Fruit fly (Drosophila melanogaster) whole organism, embryonic: ENCODE measurements around the gene CG2493.
A peak's percentile ranks its signal among the peaks of the same experiment; 100 is the strongest.

Experiments
- Atf6 ChIP-seq: fragments of 200-800 bp; sonication (Bioruptor generic); IDR thresholded peaks from 2 replicates; pipeline ENCODE4 v1.3.6; 2022; ENCODE audit warnings: missing biosample characterization, missing genetic modification characterization
- CG10147 ChIP-seq: fragments of 200-800 bp; sonication (Bioruptor generic); optimal IDR thresholded peaks from 2 replicates; lab custom pipeline; 2019; ENCODE audit warnings: missing biosample characterization, mild to moderate bottlenecking, missing genetic modification characterization, moderate library complexity
- CG10321 ChIP-seq: fragments of 200-800 bp; sonication (Bioruptor generic); IDR thresholded peaks from 2 replicates; pipeline ENCODE4 v1.3.6; 2022; ENCODE audit warnings: missing biosample characterization, missing genetic modification characterization
- CG10979 ChIP-seq: fragments of 200-800 bp; sonication (Bioruptor generic); optimal IDR thresholded peaks from 2 replicates; lab custom pipeline; 2018; ENCODE audit warnings: missing biosample characterization, mild to moderate bottlenecking, missing genetic modification characterization, moderate library complexity
- CG12769 ChIP-seq: fragments of 200-800 bp; sonication (Bioruptor generic); optimal IDR thresholded peaks from 2 replicates; lab custom pipeline; 2019; ENCODE audit warnings: missing biosample characterization, mild to moderate bottlenecking, missing genetic modification characterization, moderate library complexity
- CG1792 ChIP-seq: fragments of 200-800 bp; sonication (Bioruptor generic); optimal IDR thresholded peaks from 2 replicates; lab custom pipeline; 2016; ENCODE audit warnings: missing biosample characterization, missing genetic modification characterization
- CG18619 ChIP-seq: fragments of 200-800 bp; sonication (Bioruptor generic); optimal IDR thresholded peaks from 3 replicates; lab custom pipeline; 2017; ENCODE audit warnings: missing biosample characterization, mild to moderate bottlenecking, missing genetic modification characterization
- CG2129 ChIP-seq: fragments of 200-800 bp; sonication (Bioruptor generic); IDR thresholded peaks from 2 replicates; pipeline ENCODE4 v1.3.6; 2022; ENCODE audit warnings: missing biosample characterization, missing genetic modification characterization; ENCODE audit not compliant: partially characterized antibody
- CG3065 ChIP-seq: fragments of 200-800 bp; sonication (Bioruptor generic); optimal IDR thresholded peaks from 2 replicates; lab custom pipeline; 2016; ENCODE audit warnings: missing biosample characterization, missing genetic modification characterization
- CG31441 ChIP-seq: fragments of 200-800 bp; sonication (Bioruptor generic); IDR thresholded peaks from 2 replicates; pipeline ENCODE4 v1.3.6; 2022; ENCODE audit warnings: missing biosample characterization, missing genetic modification characterization
- CG34422 ChIP-seq: fragments of 200-800 bp; sonication (Bioruptor generic); IDR thresholded peaks from 3 replicates; pipeline ENCODE4 v1.3.6; 2022; ENCODE audit warnings: missing biosample characterization, missing genetic modification characterization
- CG4328 ChIP-seq: fragments of 200-800 bp; sonication (Bioruptor generic); optimal IDR thresholded peaks from 3 replicates; lab custom pipeline; 2017; ENCODE audit warnings: missing biosample characterization, missing genetic modification reagents, missing genetic modification characterization
- CG5180 ChIP-seq: fragments of 200-800 bp; sonication (Bioruptor generic); optimal IDR thresholded peaks from 3 replicates; lab custom pipeline; 2017; ENCODE audit warnings: missing biosample characterization, missing genetic modification characterization, mild to moderate bottlenecking, moderate library complexity, missing genetic modification reagents
- CG6654 ChIP-seq: fragments of 200-800 bp; sonication (Bioruptor generic); optimal IDR thresholded peaks from 2 replicates; lab custom pipeline; 2017; ENCODE audit warnings: missing biosample characterization, mild to moderate bottlenecking, missing genetic modification characterization
- CG6765 ChIP-seq: fragments of 200-800 bp; sonication (Bioruptor generic); optimal IDR thresholded peaks from 3 replicates; lab custom pipeline; 2017; ENCODE audit warnings: missing biosample characterization, mild to moderate bottlenecking, missing genetic modification characterization
- CG7745 ChIP-seq: fragments of 200-800 bp; sonication (Bioruptor generic); optimal IDR thresholded peaks from 2 replicates; lab custom pipeline; 2018; ENCODE audit warnings: missing biosample characterization, mild to moderate bottlenecking, missing genetic modification characterization, moderate library complexity
- CG8281 ChIP-seq: fragments of 200-800 bp; sonication (Bioruptor generic); optimal IDR thresholded peaks from 2 replicates; lab custom pipeline; 2018; ENCODE audit warnings: missing biosample characterization, mild to moderate bottlenecking, missing genetic modification characterization, moderate library complexity
- D19B ChIP-seq: fragments of 200-800 bp; sonication (Bioruptor generic); optimal IDR thresholded peaks from 2 replicates; lab custom pipeline; 2017; ENCODE audit warnings: missing biosample characterization, mild to moderate bottlenecking, missing genetic modification characterization
- Dbx ChIP-seq: fragments of 200-800 bp; sonication (Bioruptor generic); IDR thresholded peaks from 3 replicates; pipeline ENCODE4 v1.3.6; 2022; ENCODE audit warnings: missing biosample characterization, missing genetic modification characterization
- Doc3 ChIP-seq: fragments of 200-800 bp; sonication (Bioruptor generic); IDR thresholded peaks from 3 replicates; pipeline ENCODE4 v1.3.6; 2022; ENCODE audit warnings: missing biosample characterization, missing genetic modification characterization; ENCODE audit not compliant: partially characterized antibody
- Drgx ChIP-seq: fragments of 200-800 bp; sonication (Bioruptor generic); IDR thresholded peaks from 2 replicates; pipeline ENCODE4 v1.3.6; 2022; ENCODE audit warnings: missing biosample characterization, missing genetic modification characterization
- Fer1 ChIP-seq: fragments of 200-800 bp; sonication (Bioruptor generic); optimal IDR thresholded peaks from 2 replicates; lab custom pipeline; 2017; ENCODE audit warnings: missing biosample characterization, mild to moderate bottlenecking, missing genetic modification characterization
- HLH4C ChIP-seq: fragments of 200-800 bp; sonication (Bioruptor generic); IDR thresholded peaks from 3 replicates; pipeline ENCODE4 v1.3.6; 2022; ENCODE audit warnings: missing biosample characterization, missing genetic modification characterization; ENCODE audit not compliant: partially characterized antibody
- HLHmδ ChIP-seq: fragments of 200-800 bp; sonication (Bioruptor generic); optimal IDR thresholded peaks from 2 replicates; lab custom pipeline; 2018; ENCODE audit warnings: missing biosample characterization, mild to moderate bottlenecking, missing genetic modification characterization, moderate library complexity
- Mad ChIP-seq: fragments of 200-800 bp; sonication (Bioruptor generic); optimal IDR thresholded peaks from 2 replicates; lab custom pipeline; 2016; ENCODE audit warnings: missing biosample characterization, missing genetic modification characterization
- Meics ChIP-seq: fragments of 200-800 bp; sonication (Bioruptor generic); optimal IDR thresholded peaks from 2 replicates; lab custom pipeline; 2017; ENCODE audit warnings: missing biosample characterization, mild to moderate bottlenecking, missing genetic modification characterization
- NfI ChIP-seq: fragments of 200-800 bp; sonication (Bioruptor generic); optimal IDR thresholded peaks from 3 replicates; lab custom pipeline; 2018; ENCODE audit warnings: missing biosample characterization, mild to moderate bottlenecking, missing genetic modification characterization, moderate library complexity
- Ptx1 ChIP-seq: fragments of 200-800 bp; sonication (Bioruptor generic); IDR thresholded peaks from 2 replicates; pipeline ENCODE4 v1.3.6; 2022; ENCODE audit warnings: missing biosample characterization, missing genetic modification characterization
- Rx ChIP-seq: fragments of 200-800 bp; sonication (Bioruptor generic); IDR thresholded peaks from 2 replicates; pipeline ENCODE4 v1.3.6; 2022; ENCODE audit warnings: missing biosample characterization, missing genetic modification characterization
- Scr ChIP-seq: fragments of 200-800 bp; sonication (Bioruptor generic); IDR thresholded peaks from 2 replicates; pipeline ENCODE4 v1.3.6; 2022; ENCODE audit warnings: missing biosample characterization, missing genetic modification characterization; ENCODE audit not compliant: partially characterized antibody
- Side ChIP-seq: fragments of 200-800 bp; sonication (Bioruptor generic); optimal IDR thresholded peaks from 2 replicates; lab custom pipeline; 2016; ENCODE audit warnings: missing biosample characterization, missing genetic modification characterization
- Sox100B ChIP-seq: fragments of 200-800 bp; sonication (Bioruptor generic); optimal IDR thresholded peaks from 3 replicates; lab custom pipeline; 2018; ENCODE audit warnings: missing biosample characterization, mild to moderate bottlenecking, missing genetic modification characterization
- YL-1 ChIP-seq: fragments of 200-800 bp; sonication (Bioruptor generic); optimal IDR thresholded peaks from 3 replicates; lab custom pipeline; 2017; ENCODE audit warnings: missing biosample characterization, mild to moderate bottlenecking, missing genetic modification characterization
- aop ChIP-seq: fragments of 200-800 bp; sonication (Bioruptor generic); IDR thresholded peaks from 2 replicates; pipeline ENCODE4 v1.3.6; 2022; ENCODE audit warnings: missing biosample characterization, missing genetic modification characterization
- bigmax ChIP-seq: fragments of 200-800 bp; sonication (Bioruptor generic); optimal IDR thresholded peaks from 2 replicates; lab custom pipeline; 2018; ENCODE audit warnings: missing biosample characterization, mild to moderate bottlenecking, missing genetic modification characterization
- eyg ChIP-seq: fragments of 200-800 bp; sonication (Bioruptor generic); optimal IDR thresholded peaks from 3 replicates; lab custom pipeline; 2016; ENCODE audit warnings: missing biosample characterization, missing genetic modification characterization
- ftz-f1 ChIP-seq: fragments of 200-800 bp; sonication (Bioruptor generic); optimal IDR thresholded peaks from 2 replicates; lab custom pipeline; 2016; ENCODE audit warnings: missing biosample characterization, missing genetic modification characterization
- gro ChIP-seq: fragments of 200-800 bp; sonication (Bioruptor generic); optimal IDR thresholded peaks from 2 replicates; lab custom pipeline; 2016; ENCODE audit warnings: missing biosample characterization, missing genetic modification characterization
- knrl ChIP-seq: fragments of 200-800 bp; sonication (Bioruptor generic); IDR thresholded peaks from 3 replicates; pipeline ENCODE4 v1.3.6; 2022; ENCODE audit warnings: missing biosample characterization, missing genetic modification characterization; ENCODE audit not compliant: partially characterized antibody
- lmd ChIP-seq: fragments of 200-800 bp; sonication (Bioruptor generic); IDR thresholded peaks from 2 replicates; pipeline ENCODE4 v1.3.6; 2022; ENCODE audit warnings: missing biosample characterization, missing genetic modification characterization
- mam ChIP-seq: fragments of 200-800 bp; sonication (Bioruptor generic); optimal IDR thresholded peaks from 3 replicates; lab custom pipeline; 2016; ENCODE audit warnings: missing biosample characterization, missing genetic modification characterization
- nerfin-2 ChIP-seq: fragments of 200-800 bp; sonication (Bioruptor generic); IDR thresholded peaks from 2 replicates; pipeline ENCODE4 v1.3.6; 2022; ENCODE audit warnings: missing biosample characterization, missing genetic modification characterization; ENCODE audit not compliant: partially characterized antibody
- prd ChIP-seq, 3 experiments: fragments of >200 bp in 2 of 3; fragments of 200-800 bp in 1 of 3; sonication (Bioruptor generic) in 1 of 3; optimal IDR thresholded peaks in 2 of 3; IDR thresholded peaks in 1 of 3; 2 replicates in 2 of 3; 3 replicates in 1 of 3; pipeline versions ENCODE4 v1.3.6 to Lab custom; 2017 to 2022; ENCODE audit warnings: missing biosample characterization in 1 of 3, missing genetic modification characterization in 1 of 3
- scrt ChIP-seq: fragments of 200-800 bp; sonication (Bioruptor generic); optimal IDR thresholded peaks from 2 replicates; lab custom pipeline; 2018; ENCODE audit warnings: missing biosample characterization, mild to moderate bottlenecking, missing genetic modification characterization, moderate library complexity
- slbo ChIP-seq: fragments of 200-800 bp; sonication (Bioruptor generic); IDR thresholded peaks from 2 replicates; pipeline ENCODE4 v1.3.6; 2022; ENCODE audit warnings: missing biosample characterization, missing genetic modification characterization
- tgo ChIP-seq: fragments of 200-800 bp; sonication (Bioruptor generic); IDR thresholded peaks from 3 replicates; pipeline ENCODE4 v1.3.6; 2022; ENCODE audit warnings: missing biosample characterization, missing genetic modification characterization
- tin ChIP-seq: fragments of 200-800 bp; sonication (Bioruptor generic); optimal IDR thresholded peaks from 3 replicates; lab custom pipeline; 2016; ENCODE audit warnings: missing biosample characterization, missing genetic modification characterization
- trh ChIP-seq: fragments of 200-800 bp; sonication (Bioruptor generic); optimal IDR thresholded peaks from 2 replicates; lab custom pipeline; 2016; ENCODE audit warnings: missing biosample characterization, missing genetic modification characterization
- vvl ChIP-seq: fragments of 200-800 bp; sonication (Bioruptor generic); IDR thresholded peaks from 2 replicates; pipeline ENCODE4 v1.3.6; 2022; ENCODE audit warnings: missing biosample characterization, missing genetic modification characterization

CG2493 gene

dm6 chr2L:20417597-20418286 lies 45.5 kb downstream of the CG2493 start (continued):
- TF ChIP-seq slbo (GFP tag; lab: Robert Waterston, UW) (peak; percentile 52; the same call in 1 of the 2 replicates), CG8281 (tag; lab: Kevin White, UChicago) (no peak), Ptx1 (no peak), gro (GFP tag; lab: Kevin White, UChicago) (no peak), Doc3 (GFP tag; lab: Robert Waterston, UW) (no peak), Atf6 (GFP tag; lab: Robert Waterston, UW) (peak; percentile 24; the same call in 1 of the 2 replicates), Dbx (peak; percentile 42; the same call in 1 of the 3 replicates), Scr (GFP tag; lab: Robert Waterston, UW) (no peak), YL-1 (GFP tag; lab: Kevin White, UChicago) (no peak), Mad (GFP tag; lab: Kevin White, UChicago) (no peak), nerfin-2 (GFP tag; lab: Robert Waterston, UW) (no peak), CG6654 (GFP tag; lab: Kevin White, UChicago) (no peak), Drgx (no peak), Meics (GFP tag; lab: Kevin White, UChicago) (peak; percentile 39), CG2129 (GFP tag; lab: Robert Waterston, UW) (no peak), vvl (GFP tag; lab: Robert Waterston, UW) (peak; percentile 45), Fer1 (GFP tag; lab: Kevin White, UChicago) (no peak), eyg (GFP tag; lab: Kevin White, UChicago) (no peak), CG5180 (GFP tag; lab: Kevin White, UChicago) (no peak), ftz-f1 (peak; percentile 84), prd (optimal IDR thresholded peaks at IDR 0.05; lab: Kevin White, UChicago) (no peak), prd (GFP tag; IDR thresholded peaks at IDR 0.05; lab: Robert Waterston, UW) (peak; percentile 29; the same call in 1 of the 3 replicates), knrl (GFP tag; lab: Robert Waterston, UW) (no peak), CG10979 (no peak), CG10147 (GFP tag; lab: Kevin White, UChicago) (no peak), aop (no peak), CG31441 (no peak), D19B (GFP tag; lab: Kevin White, UChicago) (no peak), HLHmδ (GFP tag; lab: Kevin White, UChicago) (no peak), CG3065 (GFP tag; lab: Kevin White, UChicago) (no peak), mam (GFP tag; lab: Kevin White, UChicago) (peak; percentile 13), NfI (GFP tag; lab: Kevin White, UChicago) (no peak), CG18619 (GFP tag; lab: Kevin White, UChicago) (no peak), trh (GFP tag; lab: Kevin White, UChicago) (no peak), Side (GFP tag; lab: Kevin White, UChicago) (no peak), CG4328 (GFP tag; lab: Kevin White, UChicago) (no peak), Sox100B (GFP tag; lab: Kevin White, UChicago) (peak; percentile 22), CG1792 (GFP tag; lab: Kevin White, UChicago) (no peak), CG34422 (GFP tag; lab: Robert Waterston, UW) (no peak), tgo (GFP tag; lab: Robert Waterston, UW) (peak; percentile 26; the same call in 1 of the 3 replicates), Rx (no peak), CG6765 (no peak), CG7745 (tag; lab: Kevin White, UChicago) (no peak), bigmax (no peak), tin (GFP tag; lab: Kevin White, UChicago) (no peak), CG10321 (no peak), lmd (peak; percentile 22; the same call in 1 of the 2 replicates), HLH4C (GFP tag; lab: Robert Waterston, UW) (no peak), CG12769 (tag; lab: Kevin White, UChicago) (peak; percentile 92), scrt (no peak)
